Worm (Caenorhabditis elegans): ENCODE results near the gene F45E1.4.

- no peak for TF ChIP-seq nhr-76 (tag; optimal IDR thresholded peaks at IDR 0.05)
- no peak for TF ChIP-seq aly-2 (tag; optimal IDR thresholded peaks at IDR 0.05)
- no peak for TF ChIP-seq ztf-4 (tag; optimal IDR thresholded peaks at IDR 0.05)
- no peak for TF ChIP-seq egl-27 (tag; optimal IDR thresholded peaks at IDR 0.05)
- no peak for TF ChIP-seq nhr-28 (tag; optimal IDR thresholded peaks at IDR 0.05)
- no peak for TF ChIP-seq mdl-1 (tag; optimal IDR thresholded peaks at IDR 0.05)
- TF ChIP-seq R02D3.7 (tag; optimal IDR thresholded peaks at IDR 0.05): no peak
- no peak for TF ChIP-seq skn-1 (tag; optimal IDR thresholded peaks at IDR 0.05)
These were observed 3.4 kb downstream of the F45E1.4 start for ce11 chrX:7989155-7989554.
